Worm (Caenorhabditis elegans): Measurements from ENCODE around the gene srd-68.

- TF ChIP-seq snpc-4 (tag; optimal IDR thresholded peaks at IDR 0.05) (no peak), elt-3 (tag; optimal IDR thresholded peaks at IDR 0.05) (no peak)
These were observed 48.9 kb upstream of the srd-68 start, which contains the start of gene clec-238 for ce11 chrV:16951504-16951903.

All from whole organism, L2 larva.